Worm (Caenorhabditis elegans): Measurements from ENCODE around the gene dpr-1.

dpr-1 gene

DNA sequence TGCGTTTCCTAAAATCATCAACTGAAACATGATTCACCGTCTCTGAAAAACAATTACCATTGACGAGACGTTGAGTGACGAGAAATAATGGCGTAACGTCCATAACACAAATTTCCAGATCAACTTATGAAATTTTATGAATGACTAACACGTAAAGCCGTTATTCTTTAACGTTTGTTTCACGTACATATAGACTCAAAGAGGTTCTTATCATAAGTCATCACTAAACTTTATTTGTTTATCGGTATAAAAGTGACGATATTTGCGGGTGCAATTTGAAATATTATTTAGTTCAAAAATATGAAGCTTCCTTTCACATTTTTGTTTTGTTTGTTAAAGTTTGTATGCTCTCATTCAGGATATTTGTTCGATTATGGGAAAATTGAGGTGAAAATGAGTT lies 42.8 kb downstream of the dpr-1 start, which contains the start of gene oac-3:
oac-3 (plus strand) TSS at position 301 of the 400 bp plus-strand sequence.
- TF ChIP-seq F13C5.2 (tag; optimal IDR thresholded peaks at IDR 0.05) (no peak), hmbx-1 (tag; optimal IDR thresholded peaks at IDR 0.05) (no peak), flt-1 (GFP tag; IDR thresholded peaks at IDR 0.05) (no peak), scrt-1 (GFP tag; IDR thresholded peaks at IDR 0.05) (no peak), ets-7 (tag; optimal IDR thresholded peaks at IDR 0.05) (no peak), ama-1 (optimal IDR thresholded peaks at IDR 0.05) (no peak), B0310.2 (tag; optimal IDR thresholded peaks at IDR 0.05) (no peak), ceh-13 (GFP tag; optimal IDR thresholded peaks at IDR 0.05) (no peak), tbx-37 (GFP tag; conservative IDR thresholded peaks at IDR 0.05) (no peak), aly-1 (tag; optimal IDR thresholded peaks at IDR 0.05) (no peak), sea-1 (GFP tag; conservative IDR thresholded peaks at IDR 0.05) (no peak), hnd-1 (tag; optimal IDR thresholded peaks at IDR 0.05) (no peak), pes-1 (GFP tag; IDR thresholded peaks at IDR 0.05) (no peak), tbx-11 (GFP tag; IDR thresholded peaks at IDR 0.05) (no peak)

DNA sequence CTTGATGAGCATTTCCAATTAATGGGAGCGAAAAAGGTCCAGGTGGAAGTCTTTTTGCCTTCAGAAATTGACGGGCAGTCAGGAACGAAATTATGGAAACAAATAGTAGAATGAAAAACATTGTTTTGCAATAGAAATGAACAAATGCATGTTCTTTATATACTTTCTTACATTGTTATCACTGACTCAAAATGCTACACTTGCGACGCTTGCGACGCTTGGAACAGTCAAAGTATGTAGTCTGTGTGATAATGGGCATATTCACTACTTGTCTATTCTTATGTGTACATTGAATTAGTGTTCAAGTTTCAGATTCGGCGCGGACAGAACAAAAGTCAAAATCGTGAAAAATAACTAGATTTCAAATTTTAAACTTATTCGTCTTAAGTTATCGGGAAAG lies 43.6 kb downstream of the dpr-1 start, which contains the start of gene cyp-35C1:
cyp-35C1 (minus strand) TSS at position 132 of the 400 bp plus-strand sequence.
- TF ChIP-seq hnd-1 (tag; optimal IDR thresholded peaks at IDR 0.05) = no peak
- TF ChIP-seq ama-1 (optimal IDR thresholded peaks at IDR 0.05) = no peak
- no peak for TF ChIP-seq F13C5.2 (tag; optimal IDR thresholded peaks at IDR 0.05)
- no peak for TF ChIP-seq tbx-37 (GFP tag; conservative IDR thresholded peaks at IDR 0.05)
- no peak for TF ChIP-seq tbx-11 (GFP tag; IDR thresholded peaks at IDR 0.05)
- TF ChIP-seq ceh-13 (GFP tag; optimal IDR thresholded peaks at IDR 0.05) = no peak
- no peak for TF ChIP-seq aly-1 (tag; optimal IDR thresholded peaks at IDR 0.05)
- TF ChIP-seq pes-1 (GFP tag; IDR thresholded peaks at IDR 0.05) = no peak
- TF ChIP-seq B0310.2 (tag; optimal IDR thresholded peaks at IDR 0.05) = no peak
- no peak for TF ChIP-seq tra-4 (tag; optimal IDR thresholded peaks at IDR 0.05)
- TF ChIP-seq hmg-4 (GFP tag; optimal IDR thresholded peaks at IDR 0.05) = no peak

DNA sequence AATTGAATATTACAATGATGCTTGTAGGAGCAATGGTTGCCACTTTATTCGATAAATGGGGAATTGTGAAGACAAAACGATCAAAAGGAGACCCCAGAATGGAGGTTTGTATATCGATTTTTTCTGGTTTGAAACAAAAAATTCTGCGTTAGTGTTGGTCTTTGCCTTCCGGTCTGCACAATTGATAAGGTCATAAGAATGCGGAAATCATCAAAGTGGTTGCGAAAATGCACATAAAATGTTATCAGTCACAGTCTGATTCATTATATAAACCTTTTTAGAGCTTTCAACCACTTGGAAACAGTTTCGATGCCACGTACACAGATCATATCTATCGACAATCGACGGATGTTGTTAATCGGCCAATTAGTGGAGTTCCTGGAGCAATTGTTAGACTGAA lies 48.4 kb downstream of the dpr-1 start:
- TF ChIP-seq tra-4 (tag; optimal IDR thresholded peaks at IDR 0.05) = no peak
- TF ChIP-seq hmg-4 (GFP tag; optimal IDR thresholded peaks at IDR 0.05) = no peak
- no peak for TF ChIP-seq tbx-11 (GFP tag; IDR thresholded peaks at IDR 0.05)
- TF ChIP-seq scrt-1 (GFP tag; IDR thresholded peaks at IDR 0.05) = no peak
- no peak for TF ChIP-seq B0310.2 (tag; optimal IDR thresholded peaks at IDR 0.05)
- no peak for TF ChIP-seq pes-1 (GFP tag; IDR thresholded peaks at IDR 0.05)
- TF ChIP-seq ceh-36 (tag; optimal IDR thresholded peaks at IDR 0.05) = no peak
- no peak for TF ChIP-seq F13C5.2 (tag; optimal IDR thresholded peaks at IDR 0.05)
- TF ChIP-seq flt-1 (GFP tag; IDR thresholded peaks at IDR 0.05) = no peak
- no peak for TF ChIP-seq ceh-13 (GFP tag; optimal IDR thresholded peaks at IDR 0.05)
- no peak for TF ChIP-seq aly-1 (tag; optimal IDR thresholded peaks at IDR 0.05)
- no peak for TF ChIP-seq ama-1 (optimal IDR thresholded peaks at IDR 0.05)
- no peak for TF ChIP-seq ets-7 (tag; optimal IDR thresholded peaks at IDR 0.05)
- TF ChIP-seq hmbx-1 (tag; optimal IDR thresholded peaks at IDR 0.05) = no peak
- TF ChIP-seq hnd-1 (tag; optimal IDR thresholded peaks at IDR 0.05) = no peak
- no peak for TF ChIP-seq tbx-37 (GFP tag; conservative IDR thresholded peaks at IDR 0.05)

DNA sequence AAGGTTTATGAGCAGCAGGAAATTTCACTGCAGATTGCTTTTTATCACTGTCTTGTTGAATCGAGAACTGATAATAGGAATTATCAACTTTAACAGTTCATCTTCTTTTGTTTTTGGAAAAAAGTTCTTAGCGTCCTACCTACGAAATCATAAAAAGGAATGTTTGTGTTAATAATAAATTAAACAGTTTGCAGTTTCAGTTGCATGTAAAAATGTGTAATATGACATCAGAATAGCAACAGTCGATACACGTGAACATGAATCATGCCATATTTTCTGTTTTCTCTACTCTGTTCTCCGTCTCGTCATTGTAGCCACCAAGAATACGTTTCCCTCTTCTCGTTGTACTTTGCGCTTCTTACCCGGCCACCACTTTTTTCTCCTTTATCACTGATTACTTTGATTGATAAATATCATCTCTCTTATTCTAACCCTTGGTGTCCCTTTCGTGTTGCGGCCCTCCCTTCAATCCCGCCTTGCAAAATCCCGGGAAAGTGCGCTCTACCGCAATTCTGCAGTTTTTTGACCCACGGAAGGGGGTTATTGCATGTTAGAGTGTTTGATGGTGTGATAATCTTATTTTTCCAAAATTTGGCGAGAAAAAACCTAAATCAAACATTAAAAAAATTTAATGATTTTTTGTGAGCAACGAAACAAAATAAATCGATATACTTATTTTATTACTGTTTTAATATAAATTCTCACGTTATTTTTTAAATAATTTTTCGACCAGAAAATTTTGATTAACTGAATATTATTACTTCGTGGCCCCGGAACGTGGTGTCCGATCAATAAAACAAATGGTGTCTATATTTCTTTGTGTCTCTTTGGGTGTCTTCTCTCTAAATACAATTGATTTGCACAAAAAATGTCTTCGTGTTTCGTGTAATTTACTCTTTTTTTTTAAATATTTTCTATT lies 49.3 kb downstream of the dpr-1 start, which contains the start of gene sptl-3:
sptl-3 (plus strand) TSS at position 869 of the 919 bp plus-strand sequence.
- TF ChIP-seq F13C5.2 (tag; optimal IDR thresholded peaks at IDR 0.05) = no peak
- no peak for TF ChIP-seq tbx-11 (GFP tag; IDR thresholded peaks at IDR 0.05)

DNA sequence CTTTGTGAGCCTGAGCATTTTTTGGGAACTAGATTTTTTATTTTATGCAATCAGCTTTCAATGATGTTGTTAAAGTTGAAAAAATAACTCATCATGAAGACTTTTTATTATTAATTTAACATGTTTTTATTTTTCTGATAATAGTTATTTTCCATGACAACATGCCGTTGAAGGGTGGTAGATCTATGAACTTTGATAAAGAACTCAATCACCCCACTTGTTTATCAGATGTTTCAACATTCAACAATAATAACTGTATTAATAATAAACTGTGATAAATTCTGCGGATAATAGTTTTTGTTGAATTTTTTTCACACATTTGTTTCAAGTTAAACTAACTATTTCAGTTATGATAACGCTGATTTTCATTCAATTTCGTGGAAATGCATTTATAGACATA lies 50.5 kb downstream of the dpr-1 start:
- TF ChIP-seq pes-1 (GFP tag; IDR thresholded peaks at IDR 0.05) (no peak), ets-7 (tag; optimal IDR thresholded peaks at IDR 0.05) (no peak), ceh-36 (tag; optimal IDR thresholded peaks at IDR 0.05) (no peak)

- no peak for TF ChIP-seq pes-1 (GFP tag; IDR thresholded peaks at IDR 0.05)
- no peak for TF ChIP-seq hmg-4 (GFP tag; optimal IDR thresholded peaks at IDR 0.05)
- TF ChIP-seq scrt-1 (GFP tag; IDR thresholded peaks at IDR 0.05) = no peak
- TF ChIP-seq flt-1 (GFP tag; IDR thresholded peaks at IDR 0.05) = no peak
- no peak for TF ChIP-seq tra-4 (tag; optimal IDR thresholded peaks at IDR 0.05)
- TF ChIP-seq ama-1 (optimal IDR thresholded peaks at IDR 0.05) = no peak
- TF ChIP-seq hnd-1 (tag; optimal IDR thresholded peaks at IDR 0.05) = no peak
- TF ChIP-seq sea-1 (GFP tag; conservative IDR thresholded peaks at IDR 0.05) = no peak
- TF ChIP-seq F13C5.2 (tag; optimal IDR thresholded peaks at IDR 0.05) = no peak
- no peak for TF ChIP-seq tbx-37 (GFP tag; conservative IDR thresholded peaks at IDR 0.05)
- TF ChIP-seq ceh-36 (tag; optimal IDR thresholded peaks at IDR 0.05) = no peak
- no peak for TF ChIP-seq B0310.2 (tag; optimal IDR thresholded peaks at IDR 0.05)
- no peak for TF ChIP-seq hmbx-1 (tag; optimal IDR thresholded peaks at IDR 0.05)
- TF ChIP-seq ceh-13 (GFP tag; optimal IDR thresholded peaks at IDR 0.05) = no peak
- no peak for TF ChIP-seq aly-1 (tag; optimal IDR thresholded peaks at IDR 0.05)
- TF ChIP-seq tbx-11 (GFP tag; IDR thresholded peaks at IDR 0.05) = no peak
- no peak for TF ChIP-seq ets-7 (tag; optimal IDR thresholded peaks at IDR 0.05)
Observed at ce11 chrV:13890473-13890872, 51.5 kb downstream of the dpr-1 start, which contains the start of gene lbp-8. TSS of gene lbp-8 (plus strand) at chrV:13890773.

Data from whole organism, early embryonic.